Fruit fly (Drosophila melanogaster) whole organism, embryonic: ENCODE measurements around the gene mh.
A peak's percentile ranks its signal among the peaks of the same experiment; 100 is the strongest.

Experiments
- Abd-B ChIP-seq: fragments of 200-800 bp; sonication (Bioruptor generic); optimal IDR thresholded peaks from 2 replicates; lab custom pipeline; 2018; ENCODE audit warnings: missing biosample characterization, mild to moderate bottlenecking, missing genetic modification characterization, moderate library complexity
- Aef1 ChIP-seq: fragments of 200-800 bp; sonication (Bioruptor generic); IDR thresholded peaks from 3 replicates; pipeline ENCODE4 v1.3.6; 2022; ENCODE audit warnings: missing biosample characterization, missing genetic modification characterization
- Awh ChIP-seq: fragments of 200-800 bp; sonication (Bioruptor generic); IDR thresholded peaks from 2 replicates; pipeline ENCODE4, ENCODE4 v1.3.6; 2022; ENCODE audit warnings: missing biosample characterization, missing genetic modification characterization
- CG10565 ChIP-seq: fragments of 200-800 bp; sonication (Bioruptor generic); optimal IDR thresholded peaks from 3 replicates; lab custom pipeline; 2016; ENCODE audit warnings: missing biosample characterization, mild to moderate bottlenecking, missing genetic modification characterization
- CG11504 ChIP-seq: fragments of 200-800 bp; sonication (Bioruptor generic); optimal IDR thresholded peaks from 3 replicates; lab custom pipeline; 2019; ENCODE audit warnings: missing biosample characterization, mild to moderate bottlenecking, missing genetic modification characterization, moderate library complexity
- CG1233 ChIP-seq: fragments of 200-800 bp; sonication (Bioruptor generic); optimal IDR thresholded peaks from 4 replicates; lab custom pipeline; 2018; ENCODE audit warnings: missing biosample characterization, mild to moderate bottlenecking, missing genetic modification characterization
- CG12769 ChIP-seq: fragments of 200-800 bp; sonication (Bioruptor generic); optimal IDR thresholded peaks from 2 replicates; lab custom pipeline; 2019; ENCODE audit warnings: missing biosample characterization, mild to moderate bottlenecking, missing genetic modification characterization, moderate library complexity
- CG13424 ChIP-seq: fragments of 200-800 bp; sonication (Bioruptor generic); optimal IDR thresholded peaks from 2 replicates; lab custom pipeline; 2019; ENCODE audit warnings: missing biosample characterization, mild to moderate bottlenecking, missing genetic modification characterization, moderate library complexity
- CG13624 ChIP-seq: fragments of 200-800 bp; sonication (Bioruptor generic); optimal IDR thresholded peaks from 2 replicates; lab custom pipeline; 2016; ENCODE audit warnings: missing biosample characterization, missing genetic modification characterization
- CG17328 ChIP-seq: fragments of 200-800 bp; sonication (Bioruptor generic); IDR thresholded peaks from 2 replicates; pipeline ENCODE4 v1.3.6; 2022; ENCODE audit warnings: missing biosample characterization, missing genetic modification characterization
- CG17829 ChIP-seq: fragments of 200-800 bp; optimal IDR thresholded peaks from 2 replicates; lab custom pipeline; 2019; ENCODE audit warnings: missing biosample characterization, mild to moderate bottlenecking, missing genetic modification characterization, moderate library complexity
- CG18262 ChIP-seq: fragments of 200-800 bp; optimal IDR thresholded peaks from 3 replicates; lab custom pipeline; 2019; ENCODE audit warnings: missing biosample characterization, mild to moderate bottlenecking, missing genetic modification characterization, moderate library complexity
- CG2202 ChIP-seq: fragments of 200-800 bp; sonication (Bioruptor generic); optimal IDR thresholded peaks from 2 replicates; lab custom pipeline; 2018; ENCODE audit warnings: missing biosample characterization, mild to moderate bottlenecking, missing genetic modification characterization
- CG32532 ChIP-seq: fragments of 200-800 bp; sonication (Bioruptor generic); IDR thresholded peaks from 2 replicates; pipeline ENCODE4 v1.3.6; 2022; ENCODE audit warnings: missing biosample characterization, missing genetic modification characterization
- CG34376 ChIP-seq: fragments of 200-800 bp; sonication (Bioruptor generic); optimal IDR thresholded peaks from 2 replicates; lab custom pipeline; 2018; ENCODE audit warnings: missing biosample characterization, mild to moderate bottlenecking, missing genetic modification characterization
- CG42726 ChIP-seq: fragments of 200-800 bp; sonication (Bioruptor generic); IDR thresholded peaks from 2 replicates; pipeline ENCODE4 v1.3.6; 2022; ENCODE audit warnings: missing biosample characterization, missing genetic modification characterization; ENCODE audit not compliant: partially characterized antibody
- CG4360 ChIP-seq: fragments of 200-800 bp; sonication (Bioruptor generic); IDR thresholded peaks from 2 replicates; pipeline ENCODE4 v1.3.6; 2022; ENCODE audit warnings: missing biosample characterization, missing genetic modification characterization
- CG4707 ChIP-seq: fragments of 200-800 bp; sonication (Bioruptor generic); optimal IDR thresholded peaks from 2 replicates; lab custom pipeline; 2018; ENCODE audit warnings: missing biosample characterization, mild to moderate bottlenecking, missing genetic modification characterization, moderate library complexity
- CG6654 ChIP-seq: fragments of 200-800 bp; sonication (Bioruptor generic); optimal IDR thresholded peaks from 2 replicates; lab custom pipeline; 2017; ENCODE audit warnings: missing biosample characterization, mild to moderate bottlenecking, missing genetic modification characterization
- CG7556 ChIP-seq: fragments of 200-800 bp; sonication (Bioruptor generic); optimal IDR thresholded peaks from 2 replicates; lab custom pipeline; 2017; ENCODE audit warnings: missing biosample characterization, mild to moderate bottlenecking, missing genetic modification characterization
- CG7987 ChIP-seq: fragments of 200-800 bp; sonication (Bioruptor generic); optimal IDR thresholded peaks from 2 replicates; lab custom pipeline; 2018; ENCODE audit warnings: missing biosample characterization, mild to moderate bottlenecking, missing genetic modification characterization, moderate library complexity
- CG8089 ChIP-seq: fragments of 200-800 bp; sonication (Bioruptor generic); optimal IDR thresholded peaks from 3 replicates; lab custom pipeline; 2016; ENCODE audit warnings: missing biosample characterization, missing genetic modification characterization
- Lim3 ChIP-seq: fragments of 200-800 bp; sonication (Bioruptor generic); IDR thresholded peaks from 2 replicates; pipeline ENCODE4 v1.3.6; 2022; ENCODE audit warnings: missing biosample characterization, missing genetic modification characterization
- MESR4 ChIP-seq: fragments of 200-800 bp; sonication (Bioruptor generic); optimal IDR thresholded peaks from 2 replicates; lab custom pipeline; 2018; ENCODE audit warnings: missing biosample characterization, mild to moderate bottlenecking, missing genetic modification characterization, moderate library complexity
- Max ChIP-seq: fragments of 200-800 bp; sonication (Bioruptor generic); optimal IDR thresholded peaks from 2 replicates; lab custom pipeline; 2016; ENCODE audit warnings: missing biosample characterization, mild to moderate bottlenecking, missing genetic modification characterization
- Nf-YB ChIP-seq: fragments of 200-800 bp; sonication (Bioruptor generic); optimal IDR thresholded peaks from 3 replicates; lab custom pipeline; 2019; ENCODE audit warnings: missing biosample characterization, mild to moderate bottlenecking, missing genetic modification characterization, moderate library complexity
- Sin3A ChIP-seq: fragments of >200 bp; optimal IDR thresholded peaks from 2 replicates; lab custom pipeline; 2018
- Stat92E ChIP-seq, 3 experiments: fragments of >200 bp in 2 of 3; fragments of 200-800 bp in 1 of 3; sonication (Bioruptor generic) in 1 of 3; optimal IDR thresholded peaks; 2 replicates each; lab custom pipeline; 2017 to 2019; ENCODE audit warnings: missing biosample characterization in 3 of 3, missing genetic modification characterization in 3 of 3, mild to moderate bottlenecking in 1 of 3, moderate library complexity in 1 of 3
- ac ChIP-seq: fragments of 200-800 bp; sonication (Bioruptor generic); optimal IDR thresholded peaks from 3 replicates; lab custom pipeline; 2017; ENCODE audit warnings: missing biosample characterization, mild to moderate bottlenecking, missing genetic modification characterization
- ase ChIP-seq: fragments of 200-800 bp; sonication (Bioruptor generic); IDR thresholded peaks from 3 replicates; pipeline ENCODE4 v1.3.6; 2022; ENCODE audit warnings: missing biosample characterization, missing genetic modification characterization
- bigmax ChIP-seq: fragments of 200-800 bp; sonication (Bioruptor generic); optimal IDR thresholded peaks from 2 replicates; lab custom pipeline; 2018; ENCODE audit warnings: missing biosample characterization, mild to moderate bottlenecking, missing genetic modification characterization
- chinmo ChIP-seq: fragments of 200-800 bp; sonication (Bioruptor generic); IDR thresholded peaks from 4 replicates; pipeline ENCODE4 v1.3.6; 2022; ENCODE audit warnings: missing biosample characterization, missing genetic modification characterization; ENCODE audit not compliant: partially characterized antibody
- chm ChIP-seq: fragments of 200-800 bp; sonication (Bioruptor generic); IDR thresholded peaks from 2 replicates; pipeline ENCODE4 v1.3.6; 2022; ENCODE audit warnings: missing biosample characterization, missing genetic modification characterization
- dmrt11E ChIP-seq: fragments of 200-800 bp; sonication (Bioruptor generic); optimal IDR thresholded peaks from 3 replicates; lab custom pipeline; 2018; ENCODE audit warnings: missing biosample characterization, mild to moderate bottlenecking, missing genetic modification characterization, moderate library complexity
- emc ChIP-seq: fragments of 200-800 bp; sonication (Bioruptor generic); optimal IDR thresholded peaks from 2 replicates; lab custom pipeline; 2016; ENCODE audit warnings: missing biosample characterization, missing genetic modification characterization
- esg ChIP-seq: fragments of 200-800 bp; sonication (Bioruptor generic); conservative IDR thresholded peaks from 2 replicates; pipeline ENCODE4 v1.3.6; 2022; ENCODE audit warnings: missing biosample characterization, missing genetic modification characterization
- fru ChIP-seq: fragments of >200 bp; optimal IDR thresholded peaks from 2 replicates; lab custom pipeline; 2017
- gcm ChIP-seq: fragments of 200-800 bp; sonication (Bioruptor generic); optimal IDR thresholded peaks from 2 replicates; lab custom pipeline; 2019; ENCODE audit warnings: missing biosample characterization, mild to moderate bottlenecking, missing genetic modification characterization, moderate library complexity
- gsb ChIP-seq: fragments of 200-800 bp; sonication (Bioruptor generic); IDR thresholded peaks from 2 replicates; pipeline ENCODE4 v1.3.6; 2022; ENCODE audit warnings: missing biosample characterization, missing genetic modification characterization
- hkb ChIP-seq, 2 experiments: fragments of 200-800 bp in 1 of 2; fragments of >200 bp in 1 of 2; sonication (Bioruptor generic) in 1 of 2; IDR thresholded peaks in 1 of 2; optimal IDR thresholded peaks in 1 of 2; 2 replicates each; pipeline versions ENCODE4 v1.3.6 to Lab custom; 2017 to 2022; ENCODE audit warnings: missing biosample characterization in 1 of 2, missing genetic modification characterization in 1 of 2
- hth ChIP-seq: fragments of >200 bp; optimal IDR thresholded peaks from 2 replicates; lab custom pipeline; 2017; ENCODE audit warnings: inconsistent platforms
- lab ChIP-seq: fragments of 200-800 bp; sonication (Bioruptor generic); optimal IDR thresholded peaks from 3 replicates; lab custom pipeline; 2017; ENCODE audit warnings: missing biosample characterization, missing genetic modification characterization, mild to moderate bottlenecking, moderate library complexity, missing genetic modification reagents
- pan ChIP-seq, 4 experiments: fragments of >200 bp in 3 of 4; fragments of 200-800 bp in 1 of 4; sonication (Bioruptor generic) in 1 of 4; optimal IDR thresholded peaks in 3 of 4; IDR thresholded peaks in 1 of 4; 2 replicates each; pipeline versions ENCODE4 v1.3.6 to Lab custom; 2017 to 2022; ENCODE audit warnings: missing biosample characterization in 2 of 4, missing genetic modification characterization in 2 of 4, mixed read lengths in 1 of 4
- pzg ChIP-seq: fragments of 200-800 bp; sonication (Bioruptor generic); optimal IDR thresholded peaks from 3 replicates; lab custom pipeline; 2018; ENCODE audit warnings: missing biosample characterization, mild to moderate bottlenecking, missing genetic modification characterization, moderate library complexity
- sim ChIP-seq: fragments of 200-800 bp; sonication (Bioruptor generic); IDR thresholded peaks from 2 replicates; pipeline ENCODE4 v1.3.6; 2022; ENCODE audit warnings: missing biosample characterization, missing genetic modification characterization
- sna ChIP-seq: fragments of 200-800 bp; sonication (Bioruptor generic); IDR thresholded peaks from 2 replicates; pipeline ENCODE4 v1.3.6; 2022; ENCODE audit warnings: missing biosample characterization, missing genetic modification characterization; ENCODE audit not compliant: partially characterized antibody
- sqz ChIP-seq: fragments of 200-800 bp; sonication (Bioruptor generic); optimal IDR thresholded peaks from 3 replicates; lab custom pipeline; 2018; ENCODE audit warnings: missing biosample characterization, mild to moderate bottlenecking, missing genetic modification characterization
- stc ChIP-seq: fragments of 200-800 bp; sonication (Bioruptor generic); IDR thresholded peaks from 2 replicates; pipeline ENCODE4 v1.3.6; 2022; ENCODE audit warnings: missing biosample characterization, missing genetic modification characterization
- zf30C ChIP-seq: fragments of 200-800 bp; sonication (Bioruptor generic); optimal IDR thresholded peaks from 3 replicates; lab custom pipeline; 2018; ENCODE audit warnings: missing biosample characterization, mild to moderate bottlenecking, missing genetic modification characterization

mh gene

DNA sequence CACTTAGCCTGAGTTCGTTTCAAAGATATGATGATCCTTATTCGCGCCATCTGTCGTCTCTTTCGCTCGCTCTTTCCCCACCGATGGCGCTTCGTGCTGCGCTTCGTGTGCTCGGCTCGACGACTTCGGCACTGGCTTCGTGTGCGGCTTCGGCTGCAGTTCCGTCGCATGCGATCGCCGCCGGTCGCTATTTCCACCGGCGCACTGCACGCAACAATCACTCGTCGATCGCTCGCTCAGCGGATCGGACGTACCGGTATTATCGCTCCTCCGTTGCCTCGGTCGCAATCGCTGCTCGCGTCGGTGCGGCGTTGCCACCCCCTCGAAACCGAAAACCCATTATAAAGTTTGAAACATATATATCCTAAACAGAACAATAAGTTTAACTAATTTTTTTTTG lies 23.6 kb upstream of the mh start (continued):
- peak; percentile 8 for TF ChIP-seq CG13424 (tag; lab: Kevin White, UChicago)
- TF ChIP-seq chinmo (GFP tag; lab: Robert Waterston, UW): peak; percentile 82; the same call in 3 of the 4 replicates
- TF ChIP-seq CG7987 (GFP tag; lab: Kevin White, UChicago): no peak
- no peak for TF ChIP-seq CG10565 (GFP tag; lab: Kevin White, UChicago)
- no peak for TF ChIP-seq CG7556 (GFP tag; lab: Kevin White, UChicago)
- no peak for TF ChIP-seq esg (GFP tag; lab: Robert Waterston, UW)
- 0 out of 2 replicates have a peak, but pooled peaks have one; percentile 28 for TF ChIP-seq CG4360
- peak; percentile 2 for TF ChIP-seq CG34376 (GFP tag; lab: Kevin White, UChicago)
- TF ChIP-seq pan (optimal IDR thresholded peaks at IDR 0.05; lab: Kevin White, UChicago): no peak
- peak in 1 of 2 experiments; percentile 12 for TF ChIP-seq pan (GFP tag; optimal IDR thresholded peaks at IDR 0.05 in 1 of 2, IDR thresholded peaks at IDR 0.05 in 1 of 2)
- TF ChIP-seq CG2202 (tag; lab: Kevin White, UChicago): no peak
- no peak for TF ChIP-seq fru (lab: Kevin White, UChicago)
- no peak for TF ChIP-seq Max (GFP tag; lab: Kevin White, UChicago)
- TF ChIP-seq CG4707: peak; percentile 25
- TF ChIP-seq hth (lab: Kevin White, UChicago): no peak
- TF ChIP-seq Sin3A: no peak
- peak; percentile 45; the same call in 1 of the 2 replicates for TF ChIP-seq Awh (GFP tag; lab: Robert Waterston, UW)
- peak; percentile 1 for TF ChIP-seq zf30C (GFP tag; lab: Kevin White, UChicago)
- TF ChIP-seq bigmax (GFP tag; lab: Kevin White, UChicago): no peak
- TF ChIP-seq CG13624: no peak
- no peak for TF ChIP-seq emc (GFP tag; lab: Kevin White, UChicago)
- TF ChIP-seq Stat92E (GFP tag; optimal IDR thresholded peaks at IDR 0.05; lab: Kevin White, UChicago): peak in 1 of 3 experiments; percentile 32
- peak; percentile 19 for TF ChIP-seq CG8089 (GFP tag; lab: Kevin White, UChicago)
- TF ChIP-seq chm (GFP tag; lab: Robert Waterston, UW): peak; percentile 74; the same call in 1 of the 2 replicates
- peak; percentile 14 for TF ChIP-seq MESR4 (GFP tag; lab: Kevin White, UChicago)
- TF ChIP-seq stc (GFP tag; lab: Robert Waterston, UW): 0 out of 2 replicates have a peak, but pooled peaks have one; percentile 5
- TF ChIP-seq Nf-YB (GFP tag; lab: Kevin White, UChicago): peak; percentile 16
- peak; percentile 21 for TF ChIP-seq ac (GFP tag; lab: Kevin White, UChicago)
- no peak for TF ChIP-seq CG12769
- TF ChIP-seq dmrt11E (tag; lab: Kevin White, UChicago): peak; percentile 15
- TF ChIP-seq gcm (GFP tag; lab: Kevin White, UChicago): peak; percentile 34
- TF ChIP-seq CG1233 (GFP tag; lab: Kevin White, UChicago): peak; percentile 30
- TF ChIP-seq Lim3 (GFP tag; lab: Robert Waterston, UW): no peak
- TF ChIP-seq sna (GFP tag; lab: Robert Waterston, UW): no peak
- no peak for TF ChIP-seq Aef1 (GFP tag; lab: Robert Waterston, UW)
- TF ChIP-seq CG6654 (GFP tag; lab: Kevin White, UChicago): no peak
- no peak for TF ChIP-seq gsb (GFP tag; lab: Robert Waterston, UW)
- TF ChIP-seq CG17328 (GFP tag; lab: Robert Waterston, UW): peak; percentile 44
- no peak for TF ChIP-seq hkb (optimal IDR thresholded peaks at IDR 0.05; lab: Kevin White, UChicago)
- peak; percentile 27; the same call in 1 of the 2 replicates for TF ChIP-seq hkb (GFP tag; IDR thresholded peaks at IDR 0.05; lab: Robert Waterston, UW)
- TF ChIP-seq sim (GFP tag; lab: Robert Waterston, UW): peak; percentile 40; the same call in 1 of the 2 replicates
- no peak for TF ChIP-seq Abd-B
- peak; percentile 19 for TF ChIP-seq CG11504 (tag; lab: Kevin White, UChicago)
- TF ChIP-seq CG32532 (GFP tag; lab: Robert Waterston, UW): peak; percentile 23; the same call in 1 of the 2 replicates
- peak; percentile 57 for TF ChIP-seq CG17829 (tag; lab: Kevin White, UChicago)
- TF ChIP-seq lab (GFP tag; lab: Kevin White, UChicago): peak; percentile 67
- TF ChIP-seq sqz: peak; percentile 9
- TF ChIP-seq CG18262: peak; percentile 14
- no peak for TF ChIP-seq pzg
- 0 out of 2 replicates have a peak, but pooled peaks have one; percentile 40 for TF ChIP-seq CG42726 (GFP tag; lab: Robert Waterston, UW)
- TF ChIP-seq ase (GFP tag; lab: Robert Waterston, UW): no peak
